Fruit fly (Drosophila melanogaster): ENCODE results near the gene r.

The r gene

DNA sequence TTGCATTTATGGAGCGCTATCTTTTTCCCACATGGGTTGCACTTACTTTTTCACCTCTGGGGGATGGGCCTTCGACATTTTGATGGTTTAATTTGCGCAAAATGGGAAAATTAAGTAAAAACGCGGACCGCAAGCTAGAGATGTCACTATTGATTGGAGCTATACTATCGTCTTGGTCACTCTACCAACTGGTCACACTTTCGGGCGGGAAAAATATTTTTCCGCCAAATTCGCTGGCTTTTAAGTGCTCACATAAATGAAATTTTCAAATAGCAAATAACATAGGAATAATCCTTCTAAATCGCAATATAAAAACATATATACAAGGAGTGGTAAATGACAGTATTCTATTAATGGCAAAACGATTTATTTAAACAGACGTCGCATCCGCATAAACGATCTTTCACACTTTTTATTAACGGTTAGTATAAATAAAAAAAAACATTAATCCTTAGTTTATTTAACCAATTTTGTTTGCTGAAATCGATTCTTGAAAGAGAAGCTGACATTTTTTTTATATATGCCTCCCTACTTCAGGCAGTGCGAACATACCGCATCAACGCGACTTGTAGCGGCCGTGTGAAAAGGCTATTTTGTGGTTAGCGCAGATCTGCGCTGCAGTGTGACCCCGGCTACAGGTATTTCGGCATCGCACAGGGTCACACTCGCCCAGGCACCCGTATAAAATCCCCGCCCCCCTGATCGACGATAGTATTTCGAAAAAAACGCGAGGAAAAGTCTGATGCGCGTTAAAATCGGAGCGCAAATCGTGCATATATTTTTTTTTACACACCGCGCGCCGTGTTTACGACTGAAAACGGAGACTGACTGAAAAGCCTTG, 14.7 kb upstream of the r start, which contains the start of the genes SNRPG and mthl1 (continued):
- no peak for TF ChIP-seq CG8290 (GFP tag; optimal IDR thresholded peaks at IDR 0.05)
- TF ChIP-seq CG8290 (tag; optimal IDR thresholded peaks at IDR 0.05), result peak in 1 of 2 experiments; percentile 82
- peak; percentile 61 for TF ChIP-seq CG7556 (GFP tag; optimal IDR thresholded peaks at IDR 0.05)
- peak in 1 of 2 experiments; percentile 45 for TF ChIP-seq Eip74EF (GFP tag; optimal IDR thresholded peaks at IDR 0.05)
- peak; percentile 45 for TF ChIP-seq stwl (tag; optimal IDR thresholded peaks at IDR 0.05)
- peak; percentile 52 for TF ChIP-seq NC2α (GFP tag; optimal IDR thresholded peaks at IDR 0.05)
- TF ChIP-seq CG42726 (GFP tag; IDR thresholded peaks at IDR 0.05; ENCODE audit: partially characterized antibody), result peak; percentile 80
- peak; percentile 85; the same call in 2 of the 3 replicates for TF ChIP-seq CG11560 (tag; IDR thresholded peaks at IDR 0.05)
- peak; percentile 94 for TF ChIP-seq esg (GFP tag; conservative IDR thresholded peaks at IDR 0.05)
- TF ChIP-seq gcm (GFP tag; optimal IDR thresholded peaks at IDR 0.05), result peak; percentile 19
- TF ChIP-seq aop (GFP tag; IDR thresholded peaks at IDR 0.05), result 0 out of 2 replicates have a peak, but pooled peaks have one; percentile 64
- TF ChIP-seq zen (tag; optimal IDR thresholded peaks at IDR 0.05), result peak; percentile 59
- peak; percentile 81 for TF ChIP-seq CG12155 (GFP tag; optimal IDR thresholded peaks at IDR 0.05)
- TF ChIP-seq CG5180 (GFP tag; optimal IDR thresholded peaks at IDR 0.05), result peak; percentile 17
- peak; percentile 48 for TF ChIP-seq CG13296 (GFP tag; optimal IDR thresholded peaks at IDR 0.05)
- no peak for TF ChIP-seq h (optimal IDR thresholded peaks at IDR 0.05)
- peak; percentile 86 for TF ChIP-seq CG12659 (GFP tag; optimal IDR thresholded peaks at IDR 0.05)
- peak; percentile 88 for TF ChIP-seq pnt (GFP tag; optimal IDR thresholded peaks at IDR 0.05)
- TF ChIP-seq CG11093 (GFP tag; IDR thresholded peaks at IDR 0.05), result peak; percentile 91
- TF ChIP-seq ttk (GFP tag; IDR thresholded peaks at IDR 0.05), result peak; percentile 93
- TF ChIP-seq CG1832 (GFP tag; optimal IDR thresholded peaks at IDR 0.05), result no peak
- TF ChIP-seq CG31388 (GFP tag; optimal IDR thresholded peaks at IDR 0.05), result peak; percentile 68
- peak in 1 of 2 experiments; percentile 65 for TF ChIP-seq Dfd (GFP tag; optimal IDR thresholded peaks at IDR 0.05)
- peak; percentile 35 for TF ChIP-seq tup (GFP tag; optimal IDR thresholded peaks at IDR 0.05)
- peak; percentile 36; the same call in 1 of the 2 replicates for TF ChIP-seq sna (GFP tag; IDR thresholded peaks at IDR 0.05; ENCODE audit: partially characterized antibody)
- peak; percentile 98 for TF ChIP-seq Gug (GFP tag; IDR thresholded peaks at IDR 0.05)
- peak; percentile 83 for TF ChIP-seq ci (GFP tag; IDR thresholded peaks at IDR 0.05)
- peak; percentile 29 for TF ChIP-seq zf30C (GFP tag; optimal IDR thresholded peaks at IDR 0.05)
- peak; percentile 45 for TF ChIP-seq sd (tag; optimal IDR thresholded peaks at IDR 0.05)
- peak; percentile 69 for TF ChIP-seq chm (GFP tag; IDR thresholded peaks at IDR 0.05)
- peak; percentile 95 for TF ChIP-seq Jarid2 (GFP tag; optimal IDR thresholded peaks at IDR 0.05)
- TF ChIP-seq CG3407 (GFP tag; optimal IDR thresholded peaks at IDR 0.05), result peak; percentile 49
- TF ChIP-seq seq (GFP tag; IDR thresholded peaks at IDR 0.05), result peak; percentile 81
- TF ChIP-seq chn (GFP tag; optimal IDR thresholded peaks at IDR 0.05), result peak; percentile 90
- peak; percentile 83 for TF ChIP-seq CG31224 (GFP tag; IDR thresholded peaks at IDR 0.05)
- TF ChIP-seq hb (GFP tag; IDR thresholded peaks at IDR 0.05; ENCODE audit: partially characterized antibody), result no peak
- no peak for TF ChIP-seq D19A (tag; optimal IDR thresholded peaks at IDR 0.05)
- peak; percentile 95 for TF ChIP-seq zfh1 (GFP tag; IDR thresholded peaks at IDR 0.05)
- TF ChIP-seq sc (optimal IDR thresholded peaks at IDR 0.05), result no peak
- TF ChIP-seq sc (GFP tag; optimal IDR thresholded peaks at IDR 0.05), result peak; percentile 25
- peak; percentile 96 for TF ChIP-seq Rfx (GFP tag; IDR thresholded peaks at IDR 0.05)
- TF ChIP-seq CG10209 (GFP tag; optimal IDR thresholded peaks at IDR 0.05), result peak; percentile 74
- TF ChIP-seq Asciz (GFP tag; optimal IDR thresholded peaks at IDR 0.05), result no peak
- peak; percentile 23 for TF ChIP-seq org-1 (GFP tag; optimal IDR thresholded peaks at IDR 0.05)
- peak; percentile 75 for TF ChIP-seq knrl (GFP tag; IDR thresholded peaks at IDR 0.05; ENCODE audit: partially characterized antibody)
- TF ChIP-seq Sin3A (optimal IDR thresholded peaks at IDR 0.05), result peak; percentile 74
- TF ChIP-seq da (GFP tag; optimal IDR thresholded peaks at IDR 0.05), result peak; percentile 43
- peak; percentile 89 for TF ChIP-seq klu (GFP tag; IDR thresholded peaks at IDR 0.05)
- peak; percentile 47 for TF ChIP-seq CG10979 (tag; optimal IDR thresholded peaks at IDR 0.05)
